Worm (Caenorhabditis elegans) whole organism, L4 larva: ENCODE measurements around the gene B0024.4.

Experiments used
- D1046.2 ChIP-seq: fragments of 200-800 bp; sonication (Bioruptor generic); IDR thresholded peaks from 2 replicates; pipeline ENCODE4 v1.3.6; 2022; ENCODE audit warnings: missing genetic modification characterization, missing compliant biosample characterization
- F10B5.3 ChIP-seq: sonication (generic microtip); optimal IDR thresholded peaks from 2 replicates; lab custom pipeline; 2016; ENCODE audit warnings: mild to moderate bottlenecking, missing genetic modification characterization, missing compliant biosample characterization
- F37D6.2 ChIP-seq: sonication (generic microtip); optimal IDR thresholded peaks from 2 replicates; lab custom pipeline; 2016; ENCODE audit warnings: mild to moderate bottlenecking, missing genetic modification characterization, missing compliant biosample characterization
- F44E2.7 ChIP-seq: fragments of 200-800 bp; sonication (Bioruptor generic); IDR thresholded peaks from 2 replicates; pipeline ENCODE4 v2.1.2; 2022; ENCODE audit warnings: missing genetic modification characterization, missing compliant biosample characterization
- T20F7.1 ChIP-seq: fragments of 200-800 bp; sonication (Bioruptor generic); optimal IDR thresholded peaks from 2 replicates; lab custom pipeline; 2018; ENCODE audit warnings: mild to moderate bottlenecking, missing genetic modification characterization, missing compliant biosample characterization
- Y5F2A.4 ChIP-seq: fragments of 200-800 bp; sonication (Bioruptor generic); optimal IDR thresholded peaks from 2 replicates; lab custom pipeline; 2018; ENCODE audit warnings: mild to moderate bottlenecking, missing genetic modification characterization, missing compliant biosample characterization
- Y75B8A.6 ChIP-seq: fragments of 200-800 bp; sonication (Bioruptor generic); IDR thresholded peaks from 2 replicates; pipeline ENCODE4 v1.3.6; 2022; ENCODE audit warnings: missing genetic modification reagents, missing genetic modification characterization, missing compliant biosample characterization
- aha-1 ChIP-seq: fragments of 150-350 bp; peaks from one replicate; lab custom pipeline; 2014; ENCODE audit warnings: missing biosample characterization, missing genetic modification characterization
- arid-1 ChIP-seq: fragments of 200-800 bp; sonication (Bioruptor generic); conservative IDR thresholded peaks from 2 replicates; pipeline ENCODE4 v1.3.6; 2022; ENCODE audit warnings: missing genetic modification reagents, missing genetic modification characterization, missing compliant biosample characterization
- cey-2 ChIP-seq: sonication (generic microtip); optimal IDR thresholded peaks from 3 replicates; lab custom pipeline; 2017; ENCODE audit warnings: missing genetic modification characterization, mild to moderate bottlenecking, missing compliant biosample characterization, antibody characterized with exemption, borderline replicate concordance; ENCODE audit not compliant: insufficient read depth
- daf-16 ChIP-seq, 3 experiments: sonication (generic microtip); optimal IDR thresholded peaks; 2 replicates each; lab custom pipeline; 2016 to 2017; ENCODE audit warnings: missing genetic modification characterization in 3 of 3, missing genetic modification reagents in 3 of 3, mild to moderate bottlenecking in 2 of 3, missing compliant biosample characterization in 2 of 3, missing biosample characterization in 1 of 3, moderate library complexity in 1 of 3
- dmd-6 ChIP-seq: fragments of 200-800 bp; sonication (Bioruptor generic); IDR thresholded peaks from 2 replicates; pipeline ENCODE4 v1.3.6; 2022; ENCODE audit warnings: missing genetic modification reagents, missing genetic modification characterization, missing compliant biosample characterization
- dmd-8 ChIP-seq: fragments of 200-800 bp; sonication (Bioruptor generic); IDR thresholded peaks from 2 replicates; pipeline ENCODE4 v1.3.6; 2022; ENCODE audit warnings: missing genetic modification characterization, missing compliant biosample characterization
- dmd-9 ChIP-seq: fragments of 200-800 bp; sonication (Bioruptor generic); IDR thresholded peaks from 2 replicates; pipeline ENCODE4 v1.3.6; 2022; ENCODE audit warnings: missing genetic modification reagents, missing genetic modification characterization, missing compliant biosample characterization
- duxl-1 ChIP-seq: sonication (generic microtip); optimal IDR thresholded peaks from 2 replicates; lab custom pipeline; 2016; ENCODE audit warnings: mild to moderate bottlenecking, missing genetic modification characterization, moderate library complexity, missing compliant biosample characterization; ENCODE audit not compliant: poor library complexity
- dve-1 ChIP-seq: sonication (generic microtip); optimal IDR thresholded peaks from 2 replicates; lab custom pipeline; 2017; ENCODE audit warnings: antibody characterized with exemption, mild to moderate bottlenecking, missing genetic modification characterization, missing compliant biosample characterization; ENCODE audit not compliant: insufficient read depth
- fkh-10 ChIP-seq: fragments of 150-350 bp; optimal IDR thresholded peaks from 2 replicates; lab custom pipeline; 2014; ENCODE audit warnings: missing biosample characterization, missing genetic modification reagents, missing genetic modification characterization
- hif-1 ChIP-seq, 2 experiments: sonication (generic microtip); optimal IDR thresholded peaks; 2 replicates each; lab custom pipeline; 2016 to 2017; ENCODE audit warnings: missing compliant biosample characterization in 2 of 2, missing genetic modification characterization in 2 of 2, missing genetic modification reagents in 2 of 2, missing genotype in 2 of 2, mild to moderate bottlenecking in 1 of 2
- hlh-11 ChIP-seq: fragments of 200-800 bp; sonication (Bioruptor generic); optimal IDR thresholded peaks from 2 replicates; lab custom pipeline; 2018; ENCODE audit warnings: mild to moderate bottlenecking, missing genetic modification characterization, missing compliant biosample characterization
- hlh-30 ChIP-seq: sonication (generic microtip); optimal IDR thresholded peaks from 2 replicates; lab custom pipeline; 2017; ENCODE audit warnings: antibody characterized with exemption, mild to moderate bottlenecking, missing genetic modification characterization, missing compliant biosample characterization; ENCODE audit not compliant: insufficient read depth
- lin-1 ChIP-seq: fragments of 200-800 bp; sonication (Bioruptor generic); IDR thresholded peaks from 2 replicates; pipeline ENCODE4 v1.3.6; 2022; ENCODE audit warnings: missing genetic modification reagents, missing genetic modification characterization, missing compliant biosample characterization
- lin-13 ChIP-seq: fragments of 150-350 bp; optimal IDR thresholded peaks from 2 replicates; lab custom pipeline; 2014; ENCODE audit warnings: missing biosample characterization, missing genetic modification reagents, missing genetic modification characterization
- lin-39 ChIP-seq: fragments of 150-350 bp; optimal IDR thresholded peaks from 2 replicates; lab custom pipeline; 2014; ENCODE audit warnings: missing biosample characterization, missing genetic modification reagents, missing genetic modification characterization
- nhr-10 ChIP-seq: fragments of 150-350 bp; optimal IDR thresholded peaks from 2 replicates; lab custom pipeline; 2014; ENCODE audit warnings: missing biosample characterization, missing genetic modification characterization
- nhr-102 ChIP-seq: sonication (generic microtip); optimal IDR thresholded peaks from 2 replicates; lab custom pipeline; 2016; ENCODE audit warnings: mild to moderate bottlenecking, missing genetic modification characterization, moderate library complexity, missing compliant biosample characterization
- nhr-111 ChIP-seq: fragments of 200-800 bp; sonication (Bioruptor generic); optimal IDR thresholded peaks from 2 replicates; lab custom pipeline; 2018; ENCODE audit warnings: mild to moderate bottlenecking, missing genetic modification characterization, missing compliant biosample characterization
- nhr-28 ChIP-seq: fragments of 150-350 bp; optimal IDR thresholded peaks from 2 replicates; lab custom pipeline; 2014; ENCODE audit warnings: missing biosample characterization, missing genetic modification characterization
- nhr-6 ChIP-seq: fragments of 150-350 bp; optimal IDR thresholded peaks from 2 replicates; lab custom pipeline; 2014; ENCODE audit warnings: missing biosample characterization, missing genetic modification characterization
- nhr-77 ChIP-seq: fragments of 150-350 bp; optimal IDR thresholded peaks from 2 replicates; lab custom pipeline; 2014; ENCODE audit warnings: missing biosample characterization, missing genetic modification characterization
- php-3 ChIP-seq: fragments of 200-800 bp; sonication (Bioruptor generic); IDR thresholded peaks from 2 replicates; pipeline ENCODE4 v1.3.6; 2022; ENCODE audit warnings: missing genetic modification reagents, missing genetic modification characterization, missing compliant biosample characterization
- pqm-1 ChIP-seq: sonication (generic microtip); optimal IDR thresholded peaks from 2 replicates; lab custom pipeline; 2017; ENCODE audit warnings: missing biosample characterization, missing genetic modification characterization
- saeg-2 ChIP-seq: fragments of 200-800 bp; sonication (Bioruptor generic); IDR thresholded peaks from 2 replicates; pipeline ENCODE4 v1.3.6; 2022; ENCODE audit warnings: missing genetic modification reagents, missing genetic modification characterization, missing compliant biosample characterization
- set-16 ChIP-seq: fragments of 200-800 bp; sonication (Bioruptor generic); IDR thresholded peaks from 2 replicates; pipeline ENCODE4 v1.3.6; 2022; ENCODE audit warnings: missing genetic modification reagents, missing genetic modification characterization, missing compliant biosample characterization
- spr-1 ChIP-seq: sonication (generic microtip); optimal IDR thresholded peaks from 2 replicates; lab custom pipeline; 2016; ENCODE audit warnings: mild to moderate bottlenecking, missing genetic modification characterization, missing compliant biosample characterization
- unc-39 ChIP-seq: sonication (generic microtip); optimal IDR thresholded peaks from 2 replicates; lab custom pipeline; 2017; ENCODE audit warnings: missing biosample characterization, missing genetic modification characterization
- unc-62 ChIP-seq, 3 experiments: fragments of 150-350 bp in 1 of 3; sonication (generic microtip); optimal IDR thresholded peaks in 2 of 3; peaks in 1 of 3; 1 replicate in 1 of 3; 2 replicates in 2 of 3; lab custom pipeline; 2014 to 2017; ENCODE audit warnings: missing biosample characterization in 3 of 3, missing genetic modification characterization in 3 of 3, missing genetic modification reagents in 3 of 3, missing genotype in 1 of 3
- zfp-2 ChIP-seq: sonication (generic microtip); optimal IDR thresholded peaks from 2 replicates; lab custom pipeline; 2016; ENCODE audit warnings: mild to moderate bottlenecking, missing genetic modification characterization, missing compliant biosample characterization
- ztf-11 ChIP-seq: fragments of 150-350 bp; optimal IDR thresholded peaks from 2 replicates; lab custom pipeline; 2014; ENCODE audit warnings: missing biosample characterization, missing genetic modification characterization
- ztf-7 ChIP-seq: fragments of 150-350 bp; optimal IDR thresholded peaks from 2 replicates; lab custom pipeline; 2014; ENCODE audit warnings: missing biosample characterization, missing genetic modification characterization

B0024.4 gene

ce11 chrV:10280112-10280511, 17.1 kb upstream of the B0024.4 start:
- TF ChIP-seq set-16 (GFP tag; lab: Robert Waterston, UW): no peak
- TF ChIP-seq fkh-10 (GFP tag; lab: Kevin White, UChicago): no peak
- no peak for TF ChIP-seq lin-1 (GFP tag; lab: Robert Waterston, UW)
- no peak for TF ChIP-seq daf-16 (GFP tag; optimal IDR thresholded peaks at IDR 0.05; lab: Kevin White, UChicago)
- peak; percentile 88 for TF ChIP-seq daf-16 (tag; optimal IDR thresholded peaks at IDR 0.05; lab: Kevin White, UChicago)
- TF ChIP-seq nhr-102: no peak
- TF ChIP-seq php-3 (GFP tag; lab: Robert Waterston, UW): peak; percentile 82
- TF ChIP-seq dmd-8 (GFP tag; lab: Robert Waterston, UW): no peak
- TF ChIP-seq dve-1 (tag; lab: Kevin White, UChicago): peak; percentile 83
- peak; percentile 28 for TF ChIP-seq nhr-77 (tag; lab: Kevin White, UChicago)
- no peak for TF ChIP-seq ztf-11 (tag; lab: Kevin White, UChicago)
- peak; percentile 46 for TF ChIP-seq hlh-11 (tag; lab: Kevin White, UChicago)
- no peak for TF ChIP-seq duxl-1 (tag; lab: Kevin White, UChicago)
- TF ChIP-seq spr-1 (tag; lab: Kevin White, UChicago): no peak
- TF ChIP-seq F37D6.2 (tag; lab: Kevin White, UChicago): no peak
- peak; percentile 70 for TF ChIP-seq nhr-28 (tag; lab: Kevin White, UChicago)
- peak; percentile 69 for TF ChIP-seq pqm-1 (tag; lab: Kevin White, UChicago)
- TF ChIP-seq ztf-7 (tag; lab: Kevin White, UChicago): no peak
- TF ChIP-seq zfp-2: no peak
- no peak for TF ChIP-seq unc-62 (GFP tag; optimal IDR thresholded peaks at IDR 0.05 in 1 of 2; lab: Kevin White, UChicago)
- no peak for TF ChIP-seq unc-62 (tag; optimal IDR thresholded peaks at IDR 0.05; lab: Kevin White, UChicago)
- TF ChIP-seq hif-1 (tag; optimal IDR thresholded peaks at IDR 0.05; lab: Kevin White, UChicago): peak in 1 of 2 experiments; percentile 18
- peak; percentile 63 for TF ChIP-seq dmd-6 (GFP tag; lab: Robert Waterston, UW)

- TF ChIP-seq F44E2.7 (GFP tag; lab: Robert Waterston, UW) (no peak), nhr-111 (GFP tag; lab: Kevin White, UChicago) (no peak), unc-62 (GFP tag; optimal IDR thresholded peaks at IDR 0.05 in 1 of 2; lab: Kevin White, UChicago) (no peak), unc-62 (tag; optimal IDR thresholded peaks at IDR 0.05; lab: Kevin White, UChicago) (no peak), unc-39 (tag; lab: Kevin White, UChicago) (no peak), lin-1 (GFP tag; lab: Robert Waterston, UW) (0 out of 2 replicates have a peak, but pooled peaks have one; percentile 32), Y75B8A.6 (no peak), aha-1 (tag; lab: Kevin White, UChicago) (peak; percentile 29), pqm-1 (tag; lab: Kevin White, UChicago) (peak; percentile 88), nhr-6 (tag; lab: Kevin White, UChicago) (peak; percentile 42), nhr-28 (tag; lab: Kevin White, UChicago) (peak; percentile 82), dve-1 (tag; lab: Kevin White, UChicago) (peak; percentile 39), dmd-6 (GFP tag; lab: Robert Waterston, UW) (peak; percentile 80), daf-16 (GFP tag; optimal IDR thresholded peaks at IDR 0.05; lab: Kevin White, UChicago) (no peak), daf-16 (tag; optimal IDR thresholded peaks at IDR 0.05; lab: Kevin White, UChicago) (peak; percentile 94), cey-2 (tag; lab: Kevin White, UChicago) (no peak)
These were observed 15.8 kb upstream of the B0024.4 start, which contains the start of gene lys-2 for ce11 chrV:10281374-10281773. TSS of gene lys-2 (minus strand) at chrV:10281474.

- TF ChIP-seq lin-39 (tag; lab: Kevin White, UChicago) (no peak), saeg-2 (no peak), dmd-9 (GFP tag; lab: Robert Waterston, UW) (no peak), T20F7.1 (GFP tag; lab: Kevin White, UChicago) (no peak), D1046.2 (no peak), Y5F2A.4 (GFP tag; lab: Kevin White, UChicago) (no peak), lin-13 (GFP tag; lab: Kevin White, UChicago) (no peak), arid-1 (GFP tag; lab: Robert Waterston, UW) (no peak), nhr-6 (tag; lab: Kevin White, UChicago) (no peak), duxl-1 (tag; lab: Kevin White, UChicago) (no peak), spr-1 (tag; lab: Kevin White, UChicago) (no peak), hlh-30 (tag; lab: Kevin White, UChicago) (no peak), F10B5.3 (no peak), nhr-10 (tag; lab: Kevin White, UChicago) (no peak)
These were observed 13.8 kb upstream of the B0024.4 start, which contains the start of gene lys-3 for ce11 chrV:10283444-10283843. TSS of gene lys-3 (minus strand) at chrV:10283544.
